ENCODE assay signal across 4 fruit fly cellular contexts in genomic region chr3L:11323896-11324278, dm6.
A peak's percentile ranks its signal among the peaks of the same experiment; 100 is the strongest.
TF ChIP-seq lines count a peak whose summit lies in the region.

No protein-coding gene starts in this region.

- TF ChIP-seq CTCF in whole organism, embryonic (GFP tag; optimal IDR thresholded peaks at IDR 0.05; lab: Kevin White, UChicago), result no peak

TF ChIP-seq in whole organism, 6 proteins besides CTCF, POLR2A, EP300 and RAD21:
- TF ChIP-seq psq (optimal IDR thresholded peaks at IDR 0.05; lab: Kevin White, UChicago) (no peak), pan (optimal IDR thresholded peaks at IDR 0.05; lab: Kevin White, UChicago) (peak; percentile 88)
TF ChIP-seq in whole organism: peak in this region for 1.

TF ChIP-seq in whole organism, embryonic, 481 proteins besides CTCF, POLR2A, EP300 and RAD21:
- TF ChIP-seq E2f2 (GFP tag; IDR thresholded peaks at IDR 0.05; lab: Robert Waterston, UW) (no peak), NC2α (GFP tag; optimal IDR thresholded peaks at IDR 0.05; lab: Kevin White, UChicago) (no peak), vnd (GFP tag; IDR thresholded peaks at IDR 0.05; lab: Robert Waterston, UW; ENCODE audit: partially characterized antibody) (no peak), ttk (GFP tag; IDR thresholded peaks at IDR 0.05; lab: Robert Waterston, UW) (0 out of 2 replicates have a peak, but pooled peaks have one; percentile 3), Med (GFP tag; lab: Kevin White, UChicago) (peak; percentile 19), C15 (GFP tag; IDR thresholded peaks at IDR 0.05; lab: Robert Waterston, UW) (no peak), Oli (tag; optimal IDR thresholded peaks at IDR 0.05; lab: Kevin White, UChicago) (no peak), pfk (GFP tag; optimal IDR thresholded peaks at IDR 0.05; lab: Kevin White, UChicago) (no peak)

TF ChIP-seq in whole organism, prepupa, 60 proteins besides CTCF, POLR2A, EP300 and RAD21:
- TF ChIP-seq Sox14 (GFP tag; optimal IDR thresholded peaks at IDR 0.05; lab: Kevin White, UChicago) (no peak), achi (GFP tag; optimal IDR thresholded peaks at IDR 0.05; lab: Kevin White, UChicago) (peak; percentile 3)

TF ChIP-seq in whole organism, wandering third instar larva, 38 proteins besides CTCF, POLR2A, EP300 and RAD21:
- TF ChIP-seq tai (GFP tag; optimal IDR thresholded peaks at IDR 0.05; lab: Kevin White, UChicago) (no peak), jim (GFP tag; optimal IDR thresholded peaks at IDR 0.05; lab: Kevin White, UChicago) (no peak), pan (optimal IDR thresholded peaks at IDR 0.05; lab: Kevin White, UChicago) (peak; percentile 64), lola (GFP tag; optimal IDR thresholded peaks at IDR 0.05; lab: Kevin White, UChicago) (no peak)
